Fruit fly (Drosophila melanogaster) whole organism, embryonic: ENCODE data around the gene Cyp313a4.

Experiments used
- Adf1 ChIP-seq: fragments of 200-800 bp; sonication (Bioruptor generic); IDR thresholded peaks from 2 replicates; pipeline ENCODE4 v1.3.6; 2022; ENCODE audit warnings: missing biosample characterization, missing genetic modification characterization
- CG10267 ChIP-seq: fragments of 200-800 bp; sonication (Bioruptor generic); optimal IDR thresholded peaks from 2 replicates; lab custom pipeline; 2018; ENCODE audit warnings: missing biosample characterization, mild to moderate bottlenecking, missing genetic modification characterization, moderate library complexity
- CG12071 ChIP-seq: fragments of 200-800 bp; sonication (Bioruptor generic); optimal IDR thresholded peaks from 3 replicates; lab custom pipeline; 2018; ENCODE audit warnings: missing biosample characterization, mild to moderate bottlenecking, missing genetic modification characterization
- CG12299 ChIP-seq: fragments of 200-800 bp; sonication (Bioruptor generic); optimal IDR thresholded peaks from 2 replicates; lab custom pipeline; 2018; ENCODE audit warnings: missing biosample characterization, mild to moderate bottlenecking, missing genetic modification characterization
- CG12659 ChIP-seq: fragments of 200-800 bp; sonication (Bioruptor generic); optimal IDR thresholded peaks from 3 replicates; lab custom pipeline; 2017; ENCODE audit warnings: mild to moderate bottlenecking, missing biosample characterization, missing genetic modification reagents, missing genetic modification characterization
- CG14965 ChIP-seq: fragments of 200-800 bp; sonication (Bioruptor generic); optimal IDR thresholded peaks from 2 replicates; lab custom pipeline; 2016; ENCODE audit warnings: missing biosample characterization, missing genetic modification characterization, borderline replicate concordance
- CG15479 ChIP-seq: fragments of 200-800 bp; sonication (Bioruptor generic); optimal IDR thresholded peaks from 3 replicates; lab custom pipeline; 2019; ENCODE audit warnings: missing biosample characterization, mild to moderate bottlenecking, missing genetic modification characterization, moderate library complexity
- CG15514 ChIP-seq: fragments of 200-800 bp; sonication (Bioruptor generic); optimal IDR thresholded peaks from 3 replicates; lab custom pipeline; 2017; ENCODE audit warnings: missing biosample characterization, missing genetic modification characterization, mild to moderate bottlenecking, moderate library complexity, missing genetic modification reagents
- CG17361 ChIP-seq: fragments of 200-800 bp; sonication (Bioruptor generic); IDR thresholded peaks from 3 replicates; pipeline ENCODE4 v1.3.6; 2022; ENCODE audit warnings: missing biosample characterization, missing genetic modification characterization
- CG17568 ChIP-seq: fragments of 200-800 bp; sonication (Bioruptor generic); optimal IDR thresholded peaks from 2 replicates; lab custom pipeline; 2018; ENCODE audit warnings: missing biosample characterization, mild to moderate bottlenecking, missing genetic modification characterization, moderate library complexity
- CG18262 ChIP-seq: fragments of 200-800 bp; optimal IDR thresholded peaks from 3 replicates; lab custom pipeline; 2019; ENCODE audit warnings: missing biosample characterization, mild to moderate bottlenecking, missing genetic modification characterization, moderate library complexity
- CG3163 ChIP-seq: fragments of 200-800 bp; sonication (Bioruptor generic); optimal IDR thresholded peaks from 3 replicates; lab custom pipeline; 2016; ENCODE audit warnings: missing biosample characterization, missing genetic modification characterization
- CG4328 ChIP-seq: fragments of 200-800 bp; sonication (Bioruptor generic); optimal IDR thresholded peaks from 3 replicates; lab custom pipeline; 2017; ENCODE audit warnings: missing biosample characterization, missing genetic modification reagents, missing genetic modification characterization
- CG4617 ChIP-seq: fragments of 200-800 bp; sonication (Bioruptor generic); optimal IDR thresholded peaks from 3 replicates; lab custom pipeline; 2016; ENCODE audit warnings: missing biosample characterization, missing genetic modification characterization, borderline replicate concordance
- CG6254 ChIP-seq: fragments of 200-800 bp; sonication (Bioruptor generic); optimal IDR thresholded peaks from 3 replicates; lab custom pipeline; 2017; ENCODE audit warnings: mild to moderate bottlenecking, missing biosample characterization, missing genetic modification reagents, missing genetic modification characterization
- CG8290 ChIP-seq, 3 experiments: fragments of 200-800 bp; sonication (Bioruptor generic); optimal IDR thresholded peaks; 2 replicates each; lab custom pipeline; 2016 to 2019; ENCODE audit warnings: missing biosample characterization in 3 of 3, missing genetic modification characterization in 3 of 3, mild to moderate bottlenecking in 2 of 3, moderate library complexity in 1 of 3
- CG8924 ChIP-seq: fragments of 200-800 bp; optimal IDR thresholded peaks from 3 replicates; lab custom pipeline; 2019; ENCODE audit warnings: missing biosample characterization, mild to moderate bottlenecking, missing genetic modification characterization, moderate library complexity
- CG9727 ChIP-seq: fragments of 200-800 bp; sonication (Bioruptor generic); optimal IDR thresholded peaks from 3 replicates; lab custom pipeline; 2017; ENCODE audit warnings: missing biosample characterization, mild to moderate bottlenecking, missing genetic modification characterization
- E2f2 ChIP-seq: fragments of 200-800 bp; sonication (Bioruptor generic); IDR thresholded peaks from 2 replicates; pipeline ENCODE4 v1.3.6; 2022; ENCODE audit warnings: missing biosample characterization, missing genetic modification characterization
- Ets97D ChIP-seq: fragments of 200-800 bp; sonication (Bioruptor generic); optimal IDR thresholded peaks from 3 replicates; lab custom pipeline; 2016; ENCODE audit warnings: missing biosample characterization, missing genetic modification characterization
- Lhr ChIP-seq: fragments of 200-800 bp; sonication (Bioruptor generic); optimal IDR thresholded peaks from 3 replicates; lab custom pipeline; 2017; ENCODE audit warnings: mild to moderate bottlenecking, missing biosample characterization, missing genetic modification reagents, missing genetic modification characterization
- Med ChIP-seq: fragments of 200-800 bp; sonication (Bioruptor generic); peaks from one replicate; lab custom pipeline; 2016; ENCODE audit warnings: missing biosample characterization, missing genetic modification characterization, mild to moderate bottlenecking, inconsistent platforms, moderate library complexity
- Myb ChIP-seq: fragments of 200-800 bp; sonication (Bioruptor generic); optimal IDR thresholded peaks from 2 replicates; lab custom pipeline; 2016; ENCODE audit warnings: missing biosample characterization, missing genetic modification characterization
- Neu2 ChIP-seq: fragments of 200-800 bp; sonication (Bioruptor generic); optimal IDR thresholded peaks from 3 replicates; lab custom pipeline; 2016; ENCODE audit warnings: missing biosample characterization, missing genetic modification characterization, borderline replicate concordance
- Sox102F ChIP-seq: fragments of 200-800 bp; sonication (Bioruptor generic); optimal IDR thresholded peaks from 2 replicates; lab custom pipeline; 2018; ENCODE audit warnings: missing biosample characterization, mild to moderate bottlenecking, missing genetic modification characterization, moderate library complexity
- Trl ChIP-seq, 3 experiments: fragments of >200 bp in 2 of 3; fragments of 200-800 bp in 1 of 3; sonication (Bioruptor generic) in 1 of 3; optimal IDR thresholded peaks; 2 replicates in 1 of 3; 3 replicates in 2 of 3; lab custom pipeline; 2016 to 2017; ENCODE audit warnings: missing biosample characterization in 1 of 3, missing genetic modification characterization in 1 of 3
- bcd ChIP-seq: fragments of 200-800 bp; sonication (Bioruptor generic); optimal IDR thresholded peaks from 2 replicates; lab custom pipeline; 2017; ENCODE audit warnings: missing biosample characterization, mild to moderate bottlenecking, missing genetic modification characterization
- cas ChIP-seq: fragments of 200-800 bp; sonication (Bioruptor generic); IDR thresholded peaks from 2 replicates; pipeline ENCODE4 v1.3.6; 2022; ENCODE audit warnings: missing biosample characterization, missing genetic modification characterization
- caup ChIP-seq: fragments of 200-800 bp; sonication (Bioruptor generic); optimal IDR thresholded peaks from 3 replicates; lab custom pipeline; 2017; ENCODE audit warnings: missing biosample characterization, mild to moderate bottlenecking, missing genetic modification characterization, moderate library complexity; ENCODE audit not compliant: severe bottlenecking
- ci ChIP-seq: fragments of 200-800 bp; sonication (Bioruptor generic); IDR thresholded peaks from 3 replicates; pipeline ENCODE4 v1.3.6; 2022; ENCODE audit warnings: missing biosample characterization, missing genetic modification characterization
- croc ChIP-seq: fragments of 200-800 bp; sonication (Bioruptor generic); conservative IDR thresholded peaks from 3 replicates; pipeline ENCODE4 v1.3.6; 2022; ENCODE audit warnings: missing biosample characterization, missing genetic modification characterization
- crp ChIP-seq, 2 experiments: fragments of 200-800 bp; sonication (Bioruptor generic); optimal IDR thresholded peaks; 2 replicates in 1 of 2; 3 replicates in 1 of 2; lab custom pipeline; 2017; ENCODE audit warnings: missing biosample characterization in 2 of 2, missing genetic modification characterization in 2 of 2, mild to moderate bottlenecking in 1 of 2, moderate library complexity in 1 of 2
- en ChIP-seq: fragments of 200-800 bp; sonication (Bioruptor generic); optimal IDR thresholded peaks from 2 replicates; lab custom pipeline; 2016; ENCODE audit warnings: missing biosample characterization, missing genetic modification characterization
- fd96Cb ChIP-seq: fragments of 200-800 bp; sonication (Bioruptor generic); optimal IDR thresholded peaks from 2 replicates; lab custom pipeline; 2018; ENCODE audit warnings: missing biosample characterization, mild to moderate bottlenecking, missing genetic modification characterization, moderate library complexity
- hkb ChIP-seq, 2 experiments: fragments of 200-800 bp in 1 of 2; fragments of >200 bp in 1 of 2; sonication (Bioruptor generic) in 1 of 2; IDR thresholded peaks in 1 of 2; optimal IDR thresholded peaks in 1 of 2; 2 replicates each; pipeline versions ENCODE4 v1.3.6 to Lab custom; 2017 to 2022; ENCODE audit warnings: missing biosample characterization in 1 of 2, missing genetic modification characterization in 1 of 2
- inv ChIP-seq: fragments of 200-800 bp; sonication (Bioruptor generic); IDR thresholded peaks from 2 replicates; pipeline ENCODE4 v1.3.6; 2022; ENCODE audit warnings: missing biosample characterization, missing genetic modification characterization; ENCODE audit not compliant: partially characterized antibody
- lab ChIP-seq: fragments of 200-800 bp; sonication (Bioruptor generic); optimal IDR thresholded peaks from 3 replicates; lab custom pipeline; 2017; ENCODE audit warnings: missing biosample characterization, missing genetic modification characterization, mild to moderate bottlenecking, moderate library complexity, missing genetic modification reagents
- lbe ChIP-seq: fragments of 200-800 bp; sonication (Bioruptor generic); optimal IDR thresholded peaks from 2 replicates; lab custom pipeline; 2016; ENCODE audit warnings: missing biosample characterization, mild to moderate bottlenecking, missing genetic modification characterization
- nau ChIP-seq: fragments of 200-800 bp; sonication (Bioruptor generic); optimal IDR thresholded peaks from 3 replicates; lab custom pipeline; 2017; ENCODE audit warnings: missing biosample characterization, mild to moderate bottlenecking, missing genetic modification characterization, missing genetic modification reagents
- p53 ChIP-seq: fragments of 200-800 bp; sonication (Bioruptor generic); optimal IDR thresholded peaks from 2 replicates; lab custom pipeline; 2016; ENCODE audit warnings: missing biosample characterization, missing genetic modification characterization
- peb ChIP-seq: fragments of 200-800 bp; sonication (Bioruptor generic); IDR thresholded peaks from 2 replicates; pipeline ENCODE4 v1.3.6; 2022; ENCODE audit warnings: missing biosample characterization, missing genetic modification characterization
- psq ChIP-seq: fragments of 200-800 bp; sonication (Bioruptor generic); optimal IDR thresholded peaks from 2 replicates; lab custom pipeline; 2017; ENCODE audit warnings: missing biosample characterization, missing genetic modification characterization
- sd ChIP-seq: fragments of 200-800 bp; sonication (Bioruptor generic); optimal IDR thresholded peaks from 3 replicates; lab custom pipeline; 2018; ENCODE audit warnings: missing biosample characterization, mild to moderate bottlenecking, missing genetic modification characterization, moderate library complexity
- sima ChIP-seq: fragments of 200-800 bp; sonication (Bioruptor generic); optimal IDR thresholded peaks from 2 replicates; lab custom pipeline; 2016; ENCODE audit warnings: missing biosample characterization, missing genetic modification characterization
- tgo ChIP-seq: fragments of 200-800 bp; sonication (Bioruptor generic); IDR thresholded peaks from 3 replicates; pipeline ENCODE4 v1.3.6; 2022; ENCODE audit warnings: missing biosample characterization, missing genetic modification characterization
- wek ChIP-seq: fragments of 200-800 bp; sonication (Bioruptor generic); optimal IDR thresholded peaks from 3 replicates; lab custom pipeline; 2018; ENCODE audit warnings: missing biosample characterization, mild to moderate bottlenecking, missing genetic modification characterization, moderate library complexity

The Cyp313a4 gene

DNA sequence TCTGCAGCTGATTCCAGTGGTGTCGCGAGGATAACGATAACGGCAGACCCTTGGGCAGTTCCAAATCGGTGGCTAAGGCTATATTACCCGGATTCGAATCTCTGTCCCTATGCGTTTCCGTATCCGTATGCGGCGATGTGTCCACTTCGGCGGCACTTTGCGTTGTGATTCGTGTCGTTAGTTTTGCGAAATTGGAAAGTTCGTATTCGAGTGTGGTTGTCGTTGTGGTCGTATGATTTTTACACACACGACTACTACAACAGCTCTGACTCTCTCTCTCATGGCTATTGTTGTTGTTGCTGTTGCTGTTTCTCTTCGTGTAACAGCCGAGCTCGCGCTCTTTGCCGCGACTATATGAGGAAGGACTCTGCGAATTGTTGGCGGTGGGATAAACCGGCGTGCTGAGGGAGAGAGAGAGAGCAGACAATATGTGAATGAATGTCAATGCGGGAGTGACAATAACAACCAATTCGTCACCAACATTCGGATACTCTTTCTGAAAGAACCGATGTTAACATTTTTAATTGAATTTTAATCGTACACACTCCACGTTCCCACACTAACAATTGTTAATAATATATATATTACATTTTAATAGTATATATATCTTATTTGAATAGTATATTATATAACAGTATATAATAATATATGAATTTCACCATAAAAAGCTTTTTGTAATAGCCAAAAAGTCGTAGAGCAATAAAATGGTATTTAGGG is 38.6 kb upstream of the Cyp313a4 start (continued):
- TF ChIP-seq caup (GFP tag; lab: Kevin White, UChicago) = peak; percentile 42
- no peak for TF ChIP-seq p53 (GFP tag; lab: Kevin White, UChicago)
- peak; percentile 43 for TF ChIP-seq Sox102F
- no peak; the same call in 1 of the 2 replicates for TF ChIP-seq Adf1 (GFP tag; lab: Robert Waterston, UW)
- peak; percentile 24 for TF ChIP-seq CG8924 (tag; lab: Kevin White, UChicago)
- TF ChIP-seq Myb = no peak
- TF ChIP-seq CG3163 (GFP tag; lab: Kevin White, UChicago) = peak; percentile 86
- peak; percentile 38 for TF ChIP-seq sd (tag; lab: Kevin White, UChicago)
- no peak for TF ChIP-seq wek (GFP tag; lab: Kevin White, UChicago)
- TF ChIP-seq CG14965 (GFP tag; lab: Kevin White, UChicago) = no peak
- TF ChIP-seq inv = no peak
- TF ChIP-seq fd96Cb (tag; lab: Kevin White, UChicago) = peak; percentile 32
- TF ChIP-seq peb (GFP tag; lab: Robert Waterston, UW) = no peak
- peak; percentile 12 for TF ChIP-seq CG6254 (GFP tag; lab: Kevin White, UChicago)
- no peak for TF ChIP-seq CG12071 (GFP tag; lab: Kevin White, UChicago)
- no peak for TF ChIP-seq CG8290 (GFP tag; optimal IDR thresholded peaks at IDR 0.05; lab: Kevin White, UChicago)
- peak in 1 of 2 experiments; percentile 33 for TF ChIP-seq CG8290 (tag; optimal IDR thresholded peaks at IDR 0.05; lab: Kevin White, UChicago)
- no peak for TF ChIP-seq CG4328 (GFP tag; lab: Kevin White, UChicago)
- TF ChIP-seq CG17361 (GFP tag; lab: Robert Waterston, UW) = peak; percentile 42; the same call in 2 of the 3 replicates
- no peak for TF ChIP-seq crp (GFP tag; optimal IDR thresholded peaks at IDR 0.05; lab: Kevin White, UChicago)
- no peak for TF ChIP-seq CG17568 (GFP tag; lab: Kevin White, UChicago)
- TF ChIP-seq E2f2 (GFP tag; lab: Robert Waterston, UW) = 0 out of 2 replicates have a peak, but pooled peaks have one; percentile 17
- TF ChIP-seq psq (GFP tag; lab: Kevin White, UChicago) = no peak
- no peak for TF ChIP-seq Ets97D (GFP tag; lab: Kevin White, UChicago)
- no peak for TF ChIP-seq tgo (GFP tag; lab: Robert Waterston, UW)
- no peak for TF ChIP-seq Lhr (GFP tag; lab: Kevin White, UChicago)
- peak; percentile 48 for TF ChIP-seq lab (GFP tag; lab: Kevin White, UChicago)
- TF ChIP-seq lbe (GFP tag; lab: Kevin White, UChicago) = peak; percentile 60
- TF ChIP-seq nau = no peak
- TF ChIP-seq CG10267 = peak; percentile 27
- peak; percentile 6 for TF ChIP-seq Neu2 (GFP tag; lab: Kevin White, UChicago)
- peak; percentile 24 for TF ChIP-seq CG12659 (GFP tag; lab: Kevin White, UChicago)
- TF ChIP-seq CG9727 (GFP tag; lab: Kevin White, UChicago) = peak; percentile 32
- no peak for TF ChIP-seq sima (GFP tag; lab: Kevin White, UChicago)
- no peak for TF ChIP-seq croc (GFP tag; lab: Robert Waterston, UW)
- TF ChIP-seq CG18262 (tag; lab: Kevin White, UChicago) = peak; percentile 57
- TF ChIP-seq Med (GFP tag; lab: Kevin White, UChicago) = peak; percentile 73
- TF ChIP-seq bcd (GFP tag; lab: Kevin White, UChicago) = peak; percentile 29
- peak; percentile 5 for TF ChIP-seq CG12299 (tag; lab: Kevin White, UChicago)
- TF ChIP-seq Trl (optimal IDR thresholded peaks at IDR 0.05; lab: Kevin White, UChicago) = peak; percentile 71 to 90
- no peak for TF ChIP-seq Trl (GFP tag; optimal IDR thresholded peaks at IDR 0.05; lab: Kevin White, UChicago)
- no peak for TF ChIP-seq CG4617
- no peak for TF ChIP-seq hkb (optimal IDR thresholded peaks at IDR 0.05; lab: Kevin White, UChicago)
- 0 out of 2 replicates have a peak, but pooled peaks have one; percentile 15 for TF ChIP-seq hkb (GFP tag; IDR thresholded peaks at IDR 0.05; lab: Robert Waterston, UW)
- TF ChIP-seq en (GFP tag; lab: Kevin White, UChicago) = no peak
- no peak for TF ChIP-seq ci (GFP tag; lab: Robert Waterston, UW)
- TF ChIP-seq cas (GFP tag; lab: Robert Waterston, UW) = no peak
- peak; percentile 33 for TF ChIP-seq CG15514 (GFP tag; lab: Kevin White, UChicago)
- TF ChIP-seq CG15479 (GFP tag; lab: Kevin White, UChicago) = peak; percentile 80
